Worm (Caenorhabditis elegans) whole organism, L1 larva: ENCODE measurements around the gene odd-2.

Experiments used
- Y116A8C.19 ChIP-seq: sonication (generic microtip); optimal IDR thresholded peaks from 2 replicates; lab custom pipeline; 2016; ENCODE audit warnings: missing compliant biosample characterization, missing genetic modification characterization, borderline replicate concordance
- elt-3 ChIP-seq, 6 experiments: fragments of 150-350 bp in 1 of 6; sonication (generic microtip); optimal IDR thresholded peaks; 2 replicates each; lab custom pipeline; 2017 to 2018; ENCODE audit warnings: missing biosample characterization in 6 of 6, missing genetic modification characterization in 6 of 6, inconsistent platforms in 1 of 6
- lir-3 ChIP-seq: sonication (generic microtip); optimal IDR thresholded peaks from 2 replicates; lab custom pipeline; 2016; ENCODE audit warnings: mild to moderate bottlenecking, missing genetic modification characterization, moderate library complexity, missing compliant biosample characterization; ENCODE audit not compliant: poor library complexity
- mdl-1 ChIP-seq, 2 experiments: fragments of 150-350 bp; optimal IDR thresholded peaks; 2 replicates each; lab custom pipeline; 2014 to 2017; ENCODE audit warnings: missing biosample characterization in 2 of 2, missing genetic modification characterization in 2 of 2, inconsistent platforms in 1 of 2
- nhr-12 ChIP-seq: sonication (generic microtip); optimal IDR thresholded peaks from 2 replicates; lab custom pipeline; 2017; ENCODE audit warnings: missing biosample characterization, missing genetic modification characterization
- nhr-90 ChIP-seq: sonication (generic microtip); optimal IDR thresholded peaks from 2 replicates; lab custom pipeline; 2016; ENCODE audit warnings: mild to moderate bottlenecking, missing genetic modification characterization, missing compliant biosample characterization; ENCODE audit not compliant: poor library complexity
- pqm-1 ChIP-seq: sonication (generic microtip); optimal IDR thresholded peaks from 3 replicates; lab custom pipeline; 2017; ENCODE audit warnings: missing biosample characterization, missing genetic modification characterization
- snpc-4 ChIP-seq: fragments of 150-350 bp; optimal IDR thresholded peaks from 2 replicates; lab custom pipeline; 2014; ENCODE audit warnings: missing biosample characterization, missing genetic modification characterization
- unc-62 ChIP-seq: fragments of 150-350 bp; optimal IDR thresholded peaks from 2 replicates; lab custom pipeline; 2014; ENCODE audit warnings: missing biosample characterization, missing genetic modification reagents, missing genetic modification characterization
- ztf-11 ChIP-seq, 2 experiments: sonication (generic microtip); optimal IDR thresholded peaks; 2 replicates each; lab custom pipeline; 2016 to 2017; ENCODE audit warnings: missing genetic modification characterization in 2 of 2, missing biosample characterization in 1 of 2, missing compliant biosample characterization in 1 of 2
- ztf-4 ChIP-seq: fragments of 150-350 bp; optimal IDR thresholded peaks from 2 replicates; lab custom pipeline; 2014; ENCODE audit warnings: missing biosample characterization, missing genetic modification characterization

DNA sequence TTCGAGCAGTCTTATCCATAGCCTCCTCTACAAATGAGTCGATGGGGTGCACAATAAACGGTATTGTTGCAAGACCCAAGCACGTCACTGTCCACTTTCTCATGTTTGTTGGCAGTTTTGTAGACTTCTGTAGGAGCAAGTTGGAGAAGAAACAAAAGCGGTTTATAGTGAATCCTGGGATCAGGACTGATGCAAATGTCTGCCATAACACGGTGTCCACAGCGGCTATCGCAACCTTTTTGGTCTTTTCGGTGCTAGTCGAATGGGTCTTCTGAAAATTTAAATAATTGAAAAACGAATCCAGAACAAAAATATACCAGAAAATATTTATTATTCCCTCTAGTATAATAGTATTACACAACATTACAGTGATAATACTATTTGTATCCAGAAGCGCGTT is 45.0 kb upstream of the odd-2 start:
- TF ChIP-seq nhr-90 (tag; lab: Kevin White, UChicago) (no peak), elt-3 (tag; optimal IDR thresholded peaks at IDR 0.05; lab: Kevin White, UChicago) (no peak), unc-62 (no peak), ztf-11 (tag; optimal IDR thresholded peaks at IDR 0.05; lab: Kevin White, UChicago) (no peak), mdl-1 (tag; optimal IDR thresholded peaks at IDR 0.05; lab: Kevin White, UChicago) (no peak), Y116A8C.19 (tag; lab: Kevin White, UChicago) (no peak), ztf-4 (no peak), snpc-4 (tag; lab: Kevin White, UChicago) (no peak), lir-3 (tag; lab: Kevin White, UChicago) (no peak), pqm-1 (tag; lab: Kevin White, UChicago) (no peak), nhr-12 (tag; lab: Kevin White, UChicago) (no peak)
